Fruit fly (Drosophila melanogaster): ENCODE measurements around the gene CG7903.

Gene CG7903

dm6 chr3R:29995035-29995434, at the start of gene CG7903, which contains the start of gene Sas-6:
Gene CG7903 (minus strand): TSS chr3R:29995231.
Gene Sas-6 (plus strand): TSS chr3R:29995357.
- TF ChIP-seq Rel (GFP tag; optimal IDR thresholded peaks at IDR 0.05) = no peak
- no peak for TF ChIP-seq Rel (tag; optimal IDR thresholded peaks at IDR 0.05)
- TF ChIP-seq Myc (optimal IDR thresholded peaks at IDR 0.05) = no peak
- no peak for TF ChIP-seq Sp1 (GFP tag; optimal IDR thresholded peaks at IDR 0.05)
- no peak for TF ChIP-seq tai (GFP tag; optimal IDR thresholded peaks at IDR 0.05)
- no peak for TF ChIP-seq psq (GFP tag; optimal IDR thresholded peaks at IDR 0.05)
- no peak for TF ChIP-seq N (GFP tag; optimal IDR thresholded peaks at IDR 0.05)
- no peak for TF ChIP-seq Hr78 (GFP tag; optimal IDR thresholded peaks at IDR 0.05)
- no peak for TF ChIP-seq HLH106 (tag; optimal IDR thresholded peaks at IDR 0.05)
- TF ChIP-seq CrebA (GFP tag; optimal IDR thresholded peaks at IDR 0.05; ENCODE audit: borderline replicate concordance) = no peak
- peak; percentile 42 for TF ChIP-seq Hr83 (GFP tag; optimal IDR thresholded peaks at IDR 0.05; ENCODE audit: poor library complexity, severe bottlenecking)
- TF ChIP-seq lola (GFP tag; optimal IDR thresholded peaks at IDR 0.05) = no peak
- TF ChIP-seq dsf (GFP tag; optimal IDR thresholded peaks at IDR 0.05; ENCODE audit: borderline replicate concordance) = no peak
- no peak for TF ChIP-seq sv (GFP tag; optimal IDR thresholded peaks at IDR 0.05)
- TF ChIP-seq h (GFP tag; optimal IDR thresholded peaks at IDR 0.05) = no peak
- TF ChIP-seq fru (GFP tag; optimal IDR thresholded peaks at IDR 0.05) = no peak
- peak; percentile 13 for TF ChIP-seq jim (GFP tag; optimal IDR thresholded peaks at IDR 0.05)

- TF ChIP-seq fru (GFP tag; optimal IDR thresholded peaks at IDR 0.05) (no peak), GATAd (GFP tag; optimal IDR thresholded peaks at IDR 0.05) (no peak), OdsH (GFP tag; optimal IDR thresholded peaks at IDR 0.05) (peak; percentile 61), brk (GFP tag; optimal IDR thresholded peaks at IDR 0.05) (no peak), Sp1 (GFP tag; optimal IDR thresholded peaks at IDR 0.05) (peak; percentile 71), dsf (GFP tag; optimal IDR thresholded peaks at IDR 0.05; ENCODE audit: borderline replicate concordance) (peak; percentile 43), psq (GFP tag; optimal IDR thresholded peaks at IDR 0.05) (peak; percentile 35), Dif (GFP tag; optimal IDR thresholded peaks at IDR 0.05; ENCODE audit: partially characterized antibody) (peak; percentile 18), Hr83 (GFP tag; optimal IDR thresholded peaks at IDR 0.05; ENCODE audit: poor library complexity, severe bottlenecking) (peak; percentile 97), CG32264 (GFP tag; optimal IDR thresholded peaks at IDR 0.05) (peak; percentile 5), HLH106 (tag; optimal IDR thresholded peaks at IDR 0.05) (peak; percentile 75), Mio (GFP tag; optimal IDR thresholded peaks at IDR 0.05) (no peak), sv (GFP tag; optimal IDR thresholded peaks at IDR 0.05) (peak; percentile 81), tai (GFP tag; optimal IDR thresholded peaks at IDR 0.05) (no peak), usp (GFP tag; optimal IDR thresholded peaks at IDR 0.05) (no peak), ey (GFP tag; optimal IDR thresholded peaks at IDR 0.05) (peak; percentile 73), rgr (GFP tag; optimal IDR thresholded peaks at IDR 0.05) (peak; percentile 80), foxo (GFP tag; optimal IDR thresholded peaks at IDR 0.05) (peak in 1 of 2 experiments; percentile 87), Myc (optimal IDR thresholded peaks at IDR 0.05) (no peak), CG9705 (GFP tag; optimal IDR thresholded peaks at IDR 0.05) (peak; percentile 70)
Measured at dm6 chr3R:30043139-30043744, 48.2 kb upstream of the CG7903 start, which contains the start of gene Sry-delta. Gene Sry-delta (plus strand): TSS chr3R:30043341.

- no peak for TF ChIP-seq pan (optimal IDR thresholded peaks at IDR 0.05)
- TF ChIP-seq dsf (GFP tag; optimal IDR thresholded peaks at IDR 0.05; ENCODE audit: borderline replicate concordance) = no peak
- TF ChIP-seq psq (GFP tag; optimal IDR thresholded peaks at IDR 0.05) = no peak
- TF ChIP-seq dmrt93B (GFP tag; optimal IDR thresholded peaks at IDR 0.05) = no peak
- no peak for TF ChIP-seq N (GFP tag; optimal IDR thresholded peaks at IDR 0.05)
- no peak for TF ChIP-seq jim (GFP tag; optimal IDR thresholded peaks at IDR 0.05)
- TF ChIP-seq br (GFP tag; optimal IDR thresholded peaks at IDR 0.05) = no peak
- no peak for TF ChIP-seq brk (GFP tag; optimal IDR thresholded peaks at IDR 0.05)
- no peak for TF ChIP-seq rgr (GFP tag; optimal IDR thresholded peaks at IDR 0.05)
- no peak for TF ChIP-seq Abd-B (GFP tag; optimal IDR thresholded peaks at IDR 0.05)
- no peak for TF ChIP-seq HLH106 (tag; optimal IDR thresholded peaks at IDR 0.05)
- no peak for TF ChIP-seq Jra (GFP tag; optimal IDR thresholded peaks at IDR 0.05)
- no peak for TF ChIP-seq Rel (GFP tag; optimal IDR thresholded peaks at IDR 0.05)
- TF ChIP-seq Rel (tag; optimal IDR thresholded peaks at IDR 0.05) = no peak
- no peak for TF ChIP-seq CrebA (GFP tag; optimal IDR thresholded peaks at IDR 0.05; ENCODE audit: borderline replicate concordance)
- no peak for TF ChIP-seq woc (GFP tag; optimal IDR thresholded peaks at IDR 0.05)
- TF ChIP-seq tai (GFP tag; optimal IDR thresholded peaks at IDR 0.05) = no peak
- no peak for TF ChIP-seq Myc (optimal IDR thresholded peaks at IDR 0.05)
- TF ChIP-seq Hr78 (GFP tag; optimal IDR thresholded peaks at IDR 0.05) = no peak
Measured at dm6 chr3R:30040879-30041278, 45.8 kb upstream of the CG7903 start.
